Fruit fly (Drosophila melanogaster): ENCODE results near the gene CG34301.

DNA sequence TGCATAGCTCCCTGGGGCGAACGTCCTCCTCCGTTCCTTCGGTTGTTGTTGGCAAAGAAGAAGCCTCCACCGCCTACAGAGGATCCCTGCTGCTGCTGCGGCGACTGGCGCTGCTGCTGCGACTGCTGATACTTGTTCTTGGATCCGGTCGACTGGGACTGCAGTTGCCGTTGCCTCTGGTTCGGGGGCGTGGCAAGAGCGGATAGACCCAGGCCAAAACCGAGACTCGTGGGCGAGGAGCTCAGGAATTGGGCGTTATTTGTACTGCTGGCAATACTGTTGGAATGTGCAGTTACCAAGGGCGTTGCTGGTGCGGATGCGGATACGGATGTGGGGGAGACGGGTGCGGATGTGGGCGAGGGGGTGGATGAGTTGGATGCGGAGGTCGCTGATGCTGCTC lies 45.0 kb downstream of the CG34301 start:
- TF ChIP-seq CG8478 (optimal IDR thresholded peaks at IDR 0.05) = no peak
- TF ChIP-seq usp (GFP tag; optimal IDR thresholded peaks at IDR 0.05) = no peak
- no peak for TF ChIP-seq pan (optimal IDR thresholded peaks at IDR 0.05)
- TF ChIP-seq EcR (GFP tag; optimal IDR thresholded peaks at IDR 0.05) = no peak
